Worm (Caenorhabditis elegans) whole organism, L2 larva: Measurements from ENCODE around the gene rpl-26.

Experiments used
- R02D3.7 ChIP-seq: fragments of 150-350 bp; optimal IDR thresholded peaks from 2 replicates; lab custom pipeline; 2014; ENCODE audit warnings: missing biosample characterization, missing genetic modification characterization
- aly-2 ChIP-seq: fragments of 150-350 bp; optimal IDR thresholded peaks from 2 replicates; lab custom pipeline; 2014; ENCODE audit warnings: missing biosample characterization, missing genetic modification characterization
- ama-1 ChIP-seq: fragments of 150-350 bp; optimal IDR thresholded peaks from 2 replicates; lab custom pipeline; 2018; ENCODE audit warnings: inconsistent platforms
- ceh-82 ChIP-seq: fragments of 150-350 bp; optimal IDR thresholded peaks from 2 replicates; lab custom pipeline; 2014; ENCODE audit warnings: missing biosample characterization, missing genetic modification characterization
- elt-1 ChIP-seq: fragments of 150-350 bp; optimal IDR thresholded peaks from 2 replicates; lab custom pipeline; 2014; ENCODE audit warnings: missing biosample characterization, missing genetic modification characterization
- lin-39 ChIP-seq: fragments of 150-350 bp; optimal IDR thresholded peaks from 2 replicates; lab custom pipeline; 2014; ENCODE audit warnings: missing biosample characterization, missing genetic modification reagents, missing genetic modification characterization
- mab-5 ChIP-seq: fragments of 150-350 bp; optimal IDR thresholded peaks from 2 replicates; lab custom pipeline; 2014; ENCODE audit warnings: missing biosample characterization, missing genetic modification characterization
- nhr-12 ChIP-seq: fragments of 150-350 bp; optimal IDR thresholded peaks from 2 replicates; lab custom pipeline; 2014; ENCODE audit warnings: missing biosample characterization, missing genetic modification characterization
- nhr-25 ChIP-seq: fragments of 150-350 bp; sonication (generic microtip); optimal IDR thresholded peaks from 3 replicates; lab custom pipeline; 2014; ENCODE audit warnings: missing biosample characterization, missing genetic modification characterization
- nhr-6 ChIP-seq: fragments of 150-350 bp; optimal IDR thresholded peaks from 2 replicates; lab custom pipeline; 2014; ENCODE audit warnings: missing biosample characterization, missing genetic modification characterization
- nhr-77 ChIP-seq: fragments of 150-350 bp; optimal IDR thresholded peaks from 2 replicates; lab custom pipeline; 2014; ENCODE audit warnings: missing biosample characterization, missing genetic modification characterization
- skn-1 ChIP-seq: sonication (generic microtip); optimal IDR thresholded peaks from 2 replicates; lab custom pipeline; 2017; ENCODE audit warnings: missing biosample characterization, missing genetic modification characterization
- snpc-4 ChIP-seq: fragments of 150-350 bp; optimal IDR thresholded peaks from 2 replicates; lab custom pipeline; 2014; ENCODE audit warnings: missing biosample characterization, missing genetic modification characterization
- unc-39 ChIP-seq: fragments of 150-350 bp; optimal IDR thresholded peaks from 2 replicates; lab custom pipeline; 2014; ENCODE audit warnings: missing biosample characterization, missing genetic modification characterization

DNA sequence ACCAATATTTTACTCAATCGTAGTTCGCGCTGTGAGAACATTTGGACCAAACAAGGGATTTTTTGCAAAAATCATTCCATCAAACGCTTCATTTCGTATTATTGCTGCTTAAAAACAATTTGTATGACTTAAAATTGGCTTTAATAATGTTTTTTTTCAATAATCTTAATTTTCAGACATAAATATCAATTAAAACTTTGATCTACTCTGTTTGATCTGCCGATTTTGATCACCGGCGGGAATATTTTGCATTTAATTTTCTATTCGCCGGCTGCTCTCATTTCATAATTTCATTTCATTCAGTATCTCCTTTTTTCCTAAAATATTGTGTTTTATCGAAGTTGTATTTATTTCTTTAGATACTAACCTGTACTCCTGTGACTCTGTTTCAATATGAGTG, 27.4 kb upstream of the rpl-26 start, which contains the start of gene puf-5:
- TF ChIP-seq unc-39 (tag; lab: Kevin White, UChicago) (no peak), elt-1 (no peak), ceh-82 (tag; lab: Kevin White, UChicago) (no peak), aly-2 (tag; lab: Kevin White, UChicago) (no peak), nhr-77 (tag; lab: Kevin White, UChicago) (no peak), nhr-6 (no peak), snpc-4 (tag; lab: Kevin White, UChicago) (no peak), lin-39 (no peak), R02D3.7 (tag; lab: Kevin White, UChicago) (no peak), skn-1 (no peak), mab-5 (tag; lab: Kevin White, UChicago) (no peak), nhr-25 (tag; lab: Kevin White, UChicago) (no peak), nhr-12 (tag; lab: Kevin White, UChicago) (no peak), ama-1 (lab: Kevin White, UChicago) (no peak)
